Fruit fly (Drosophila melanogaster): Measurements from ENCODE around the gene CG7950.

CG7950 gene

dm6 chr3R:30055915-30056544 is 629 bp upstream of the CG7950 start, which contains the start of the genes Rpp14b and spn-A (continued):
- TF ChIP-seq BtbVII (GFP tag; optimal IDR thresholded peaks at IDR 0.05) (no peak), hkb (optimal IDR thresholded peaks at IDR 0.05) (no peak), hkb (GFP tag; IDR thresholded peaks at IDR 0.05) (no peak), sens (GFP tag) (no peak), tup (GFP tag; optimal IDR thresholded peaks at IDR 0.05) (no peak), CG34422 (GFP tag; IDR thresholded peaks at IDR 0.05) (no peak), Kr (GFP tag; optimal IDR thresholded peaks at IDR 0.05) (no peak), ftz-f1 (GFP tag; optimal IDR thresholded peaks at IDR 0.05) (no peak), Ravus (GFP tag; IDR thresholded peaks at IDR 0.05) (no peak), Camta (GFP tag; optimal IDR thresholded peaks at IDR 0.05) (no peak), CG42726 (GFP tag; IDR thresholded peaks at IDR 0.05; ENCODE audit: partially characterized antibody) (no peak), repo (GFP tag; optimal IDR thresholded peaks at IDR 0.05) (no peak), CG16779 (GFP tag; IDR thresholded peaks at IDR 0.05) (no peak), Doc3 (GFP tag; IDR thresholded peaks at IDR 0.05; ENCODE audit: partially characterized antibody) (0 out of 3 replicates have a peak, but pooled peaks have one; percentile 7), hbn (GFP tag; IDR thresholded peaks at IDR 0.05; ENCODE audit: partially characterized antibody) (no peak), Lpt (GFP tag; optimal IDR thresholded peaks at IDR 0.05) (no peak), lab (GFP tag; optimal IDR thresholded peaks at IDR 0.05) (no peak), CoRest (tag; optimal IDR thresholded peaks at IDR 0.05) (peak; percentile 14), dpn (GFP tag; optimal IDR thresholded peaks at IDR 0.05) (no peak), zfh2 (GFP tag; optimal IDR thresholded peaks at IDR 0.05) (peak; percentile 35), Eip74EF (GFP tag; optimal IDR thresholded peaks at IDR 0.05) (no peak), PHDP (tag; optimal IDR thresholded peaks at IDR 0.05) (no peak), CG1602 (GFP tag; optimal IDR thresholded peaks at IDR 0.05) (peak; percentile 19), CG15073 (GFP tag; optimal IDR thresholded peaks at IDR 0.05) (no peak), Sin3A (optimal IDR thresholded peaks at IDR 0.05) (peak; percentile 0), CG3407 (GFP tag; optimal IDR thresholded peaks at IDR 0.05) (no peak), Dek (tag; optimal IDR thresholded peaks at IDR 0.05) (peak; percentile 17), dimm (GFP tag; IDR thresholded peaks at IDR 0.05) (no peak), ttk (GFP tag; IDR thresholded peaks at IDR 0.05) (no peak), btn (GFP tag; optimal IDR thresholded peaks at IDR 0.05) (no peak), CG12659 (GFP tag; optimal IDR thresholded peaks at IDR 0.05) (peak; percentile 28), ci (GFP tag; IDR thresholded peaks at IDR 0.05) (peak; percentile 43; the same call in 2 of the 3 replicates), CG8478 (optimal IDR thresholded peaks at IDR 0.05) (no peak), CG32772 (GFP tag; IDR thresholded peaks at IDR 0.05) (peak; percentile 46; the same call in 1 of the 2 replicates), luna (GFP tag; optimal IDR thresholded peaks at IDR 0.05) (no peak), CG15696 (tag; optimal IDR thresholded peaks at IDR 0.05) (peak; percentile 15), HmgZ (tag; optimal IDR thresholded peaks at IDR 0.05) (peak; percentile 25), HHEX (GFP tag; optimal IDR thresholded peaks at IDR 0.05) (no peak), CG4854 (GFP tag; optimal IDR thresholded peaks at IDR 0.05) (no peak), ham (GFP tag; IDR thresholded peaks at IDR 0.05) (no peak), E2f2 (GFP tag; IDR thresholded peaks at IDR 0.05) (peak; percentile 56), E2f1 (GFP tag; IDR thresholded peaks at IDR 0.05) (peak; percentile 32; the same call in 1 of the 2 replicates), maf-S (GFP tag; optimal IDR thresholded peaks at IDR 0.05) (no peak), Side (GFP tag; optimal IDR thresholded peaks at IDR 0.05) (no peak), CG4328 (GFP tag; optimal IDR thresholded peaks at IDR 0.05) (no peak), CG17328 (GFP tag; IDR thresholded peaks at IDR 0.05) (peak; percentile 33; the same call in 1 of the 2 replicates), CG17359 (tag; optimal IDR thresholded peaks at IDR 0.05) (no peak), zen2 (GFP tag; IDR thresholded peaks at IDR 0.05; ENCODE audit: partially characterized antibody) (no peak), sima (GFP tag; optimal IDR thresholded peaks at IDR 0.05) (no peak), vfl (GFP tag; optimal IDR thresholded peaks at IDR 0.05) (no peak), ERR (GFP tag; optimal IDR thresholded peaks at IDR 0.05) (no peak), crol (GFP tag; IDR thresholded peaks at IDR 0.05) (no peak)
